Worm (Caenorhabditis elegans) whole organism, L2 larva: Measurements from ENCODE around the gene R02E4.2.

Experiments used
- ZK546.5 ChIP-seq: sonication (generic microtip); optimal IDR thresholded peaks from 2 replicates; lab custom pipeline; 2017; ENCODE audit warnings: missing biosample characterization, missing genetic modification characterization
- aly-2 ChIP-seq: fragments of 150-350 bp; optimal IDR thresholded peaks from 2 replicates; lab custom pipeline; 2014; ENCODE audit warnings: missing biosample characterization, missing genetic modification characterization
- ama-1 ChIP-seq: fragments of 150-350 bp; optimal IDR thresholded peaks from 2 replicates; lab custom pipeline; 2018; ENCODE audit warnings: inconsistent platforms
- dmd-4 ChIP-seq: sonication (generic microtip); optimal IDR thresholded peaks from 2 replicates; lab custom pipeline; 2017; ENCODE audit warnings: missing biosample characterization, missing genetic modification characterization
- lin-13 ChIP-seq: fragments of 150-350 bp; optimal IDR thresholded peaks from 2 replicates; lab custom pipeline; 2014; ENCODE audit warnings: missing biosample characterization, missing genetic modification reagents, missing genetic modification characterization
- mab-5 ChIP-seq: fragments of 150-350 bp; optimal IDR thresholded peaks from 2 replicates; lab custom pipeline; 2014; ENCODE audit warnings: missing biosample characterization, missing genetic modification characterization
- mdl-1 ChIP-seq, 2 experiments: fragments of 150-350 bp in 1 of 2; sonication (generic microtip) in 1 of 2; optimal IDR thresholded peaks; 2 replicates each; lab custom pipeline; 2017; ENCODE audit warnings: missing biosample characterization in 2 of 2, missing genetic modification characterization in 2 of 2
- nhr-237 ChIP-seq: fragments of 150-350 bp; optimal IDR thresholded peaks from 2 replicates; lab custom pipeline; 2014; ENCODE audit warnings: missing biosample characterization, missing genetic modification characterization
- nhr-6 ChIP-seq: fragments of 150-350 bp; optimal IDR thresholded peaks from 2 replicates; lab custom pipeline; 2014; ENCODE audit warnings: missing biosample characterization, missing genetic modification characterization
- sma-9 ChIP-seq, 2 experiments: fragments of 150-350 bp in 1 of 2; sonication (generic microtip) in 1 of 2; optimal IDR thresholded peaks; 2 replicates each; lab custom pipeline; 2014 to 2016; ENCODE audit warnings: missing genetic modification characterization in 2 of 2, mild to moderate bottlenecking in 1 of 2, missing biosample characterization in 1 of 2, missing compliant biosample characterization in 1 of 2, missing genetic modification reagents in 1 of 2, moderate library complexity in 1 of 2
- zag-1 ChIP-seq: fragments of 150-350 bp; optimal IDR thresholded peaks from 2 replicates; lab custom pipeline; 2014; ENCODE audit warnings: missing biosample characterization, missing genetic modification characterization
- ztf-11 ChIP-seq: sonication (generic microtip); optimal IDR thresholded peaks from 2 replicates; lab custom pipeline; 2017; ENCODE audit warnings: missing biosample characterization, missing genetic modification characterization

DNA sequence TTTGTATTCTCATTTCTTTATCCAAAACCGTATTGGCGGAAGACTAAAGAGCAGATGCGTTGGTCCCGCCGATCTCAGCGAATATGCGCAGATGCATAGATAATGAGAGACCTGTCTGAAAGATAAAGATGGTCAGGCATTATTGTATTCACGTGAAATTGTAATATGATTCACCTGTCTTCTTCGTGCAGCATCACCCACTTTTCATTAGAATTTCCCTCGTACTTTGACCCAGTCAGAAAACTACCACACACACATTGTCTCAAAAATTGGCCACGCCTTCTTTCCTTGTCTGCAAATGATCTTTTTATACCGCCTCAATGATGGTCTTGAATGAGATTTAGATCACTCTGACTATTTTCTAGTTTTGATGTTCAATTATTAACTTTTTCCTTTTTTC lies 38.8 kb downstream of the R02E4.2 start:
- TF ChIP-seq mab-5 (no peak), nhr-6 (tag; lab: Kevin White, UChicago) (no peak), ama-1 (lab: Kevin White, UChicago) (no peak), lin-13 (no peak), ZK546.5 (tag; lab: Kevin White, UChicago) (no peak), sma-9 (GFP tag; optimal IDR thresholded peaks at IDR 0.05; lab: Kevin White, UChicago) (no peak), sma-9 (tag; optimal IDR thresholded peaks at IDR 0.05; lab: Kevin White, UChicago) (no peak), dmd-4 (tag; lab: Kevin White, UChicago) (no peak), mdl-1 (tag; optimal IDR thresholded peaks at IDR 0.05; lab: Kevin White, UChicago) (no peak), aly-2 (tag; lab: Kevin White, UChicago) (no peak), zag-1 (no peak), nhr-237 (no peak), ztf-11 (no peak)
